Fruit fly (Drosophila melanogaster): ENCODE results near the gene dlg1.

Gene dlg1

DNA sequence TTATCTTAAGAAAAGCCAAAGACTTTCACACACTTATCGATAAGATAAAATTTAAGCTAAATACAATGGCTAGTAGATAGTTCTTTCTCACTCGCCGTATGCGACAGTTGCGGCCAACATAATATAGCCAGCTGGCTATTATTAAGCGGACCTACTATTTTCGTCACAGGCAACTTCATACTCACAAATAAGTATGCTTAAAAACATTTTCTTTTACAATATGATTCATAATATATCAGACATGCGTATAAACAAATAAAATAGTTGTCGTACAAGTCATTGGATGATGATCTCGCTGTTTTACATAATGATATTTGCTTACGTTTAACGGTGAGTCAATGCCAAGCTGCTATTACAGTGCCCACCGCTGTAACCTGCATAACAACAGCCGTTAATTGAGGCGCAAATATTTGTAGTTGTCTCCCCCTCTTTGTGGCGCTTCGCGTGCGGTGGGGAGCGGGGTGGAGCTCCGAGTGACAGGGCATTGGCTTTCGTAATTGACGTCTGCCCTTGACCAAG is 43.2 kb upstream of the dlg1 start (continued):
- TF ChIP-seq Ets21C (GFP tag; optimal IDR thresholded peaks at IDR 0.05), result peak; percentile 58
- peak; percentile 84 for TF ChIP-seq Hr4 (GFP tag; optimal IDR thresholded peaks at IDR 0.05)
- peak; percentile 60 for TF ChIP-seq CG8632 (GFP tag; optimal IDR thresholded peaks at IDR 0.05)
- no peak for TF ChIP-seq Eip93F (GFP tag; optimal IDR thresholded peaks at IDR 0.05)
- peak; percentile 70 for TF ChIP-seq CG3919 (GFP tag; optimal IDR thresholded peaks at IDR 0.05)
- peak; percentile 43 for TF ChIP-seq CG7368 (GFP tag; optimal IDR thresholded peaks at IDR 0.05)
- TF ChIP-seq pdm3 (GFP tag; optimal IDR thresholded peaks at IDR 0.05), result peak; percentile 83
- peak; percentile 34 for TF ChIP-seq fd85E (GFP tag; optimal IDR thresholded peaks at IDR 0.05)
- TF ChIP-seq CG10631 (GFP tag; optimal IDR thresholded peaks at IDR 0.05), result peak; percentile 72
- no peak for TF ChIP-seq CG6854 (GFP tag; optimal IDR thresholded peaks at IDR 0.05)
- TF ChIP-seq CG6792 (GFP tag; optimal IDR thresholded peaks at IDR 0.05), result peak; percentile 72
- TF ChIP-seq CG6276 (GFP tag; optimal IDR thresholded peaks at IDR 0.05), result peak; percentile 79
- peak; percentile 65 for TF ChIP-seq vri (GFP tag; optimal IDR thresholded peaks at IDR 0.05)
- peak; percentile 77 for TF ChIP-seq Sox14 (GFP tag; optimal IDR thresholded peaks at IDR 0.05)
- peak; percentile 72 for TF ChIP-seq CG6163 (GFP tag; IDR thresholded peaks at IDR 0.05)
- peak; percentile 33 for TF ChIP-seq CG8319 (GFP tag; optimal IDR thresholded peaks at IDR 0.05)
- TF ChIP-seq CG4318 (GFP tag; optimal IDR thresholded peaks at IDR 0.05), result peak; percentile 69
- TF ChIP-seq CG1621 (tag; optimal IDR thresholded peaks at IDR 0.05), result peak; percentile 74
- peak; percentile 59 for TF ChIP-seq CG16779 (tag; optimal IDR thresholded peaks at IDR 0.05)
- peak; percentile 74 for TF ChIP-seq Sox102F (GFP tag; optimal IDR thresholded peaks at IDR 0.05)
- peak; percentile 70 for TF ChIP-seq Smox (GFP tag; optimal IDR thresholded peaks at IDR 0.05)

DNA sequence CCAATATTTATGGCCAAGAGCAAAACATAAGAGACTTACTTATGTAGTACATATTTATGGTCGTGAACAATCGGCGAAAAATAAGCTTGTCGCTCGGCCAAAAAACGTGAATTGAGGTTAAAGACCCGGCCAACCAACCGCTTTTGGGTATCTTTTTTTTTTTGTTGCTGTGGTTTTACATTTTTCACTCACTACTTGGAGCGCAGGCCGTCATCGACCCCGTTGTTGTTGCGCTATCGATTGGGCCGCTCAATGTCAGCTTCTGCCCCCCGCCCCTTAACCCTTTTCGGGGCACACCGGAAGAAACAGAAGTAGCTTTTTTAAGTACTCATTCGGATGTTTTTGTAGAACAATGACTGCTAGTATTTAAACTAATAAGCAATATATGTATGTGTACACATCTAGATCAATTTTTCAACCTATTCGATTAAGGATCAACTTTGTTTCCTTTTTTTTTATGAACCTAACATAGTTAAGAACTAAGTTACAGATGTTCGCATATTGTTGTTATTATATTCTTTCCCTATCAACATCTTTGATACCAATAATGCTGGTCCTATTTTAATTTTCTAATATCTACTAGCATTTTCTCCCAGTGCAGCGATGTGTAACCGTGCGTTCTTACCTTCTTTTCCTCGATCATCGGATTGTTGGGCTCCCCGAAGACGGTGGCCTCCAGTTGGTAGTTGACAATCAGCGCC is 31.3 kb upstream of the dlg1 start:
- TF ChIP-seq dac (GFP tag; optimal IDR thresholded peaks at IDR 0.05), result no peak
- TF ChIP-seq Ets21C (GFP tag; optimal IDR thresholded peaks at IDR 0.05), result peak; percentile 51
- TF ChIP-seq CG8119 (GFP tag; IDR thresholded peaks at IDR 0.05), result peak; percentile 48; the same call in 2 of the 3 replicates
- peak; percentile 51 for TF ChIP-seq CG11902 (GFP tag; optimal IDR thresholded peaks at IDR 0.05)
- peak; percentile 81 for TF ChIP-seq esn (GFP tag; optimal IDR thresholded peaks at IDR 0.05)
- no peak for TF ChIP-seq Hr38 (GFP tag; optimal IDR thresholded peaks at IDR 0.05)
- 0 out of 3 replicates have a peak, but pooled peaks have one; percentile 30 for TF ChIP-seq CG6163 (GFP tag; IDR thresholded peaks at IDR 0.05)
- TF ChIP-seq eg (GFP tag; IDR thresholded peaks at IDR 0.05), result 0 out of 3 replicates have a peak, but pooled peaks have one; percentile 40
- TF ChIP-seq Gug (GFP tag; IDR thresholded peaks at IDR 0.05), result peak; percentile 38; the same call in 1 of the 2 replicates
- TF ChIP-seq CG6808 (GFP tag; optimal IDR thresholded peaks at IDR 0.05), result no peak
- peak; percentile 67 for TF ChIP-seq CG8632 (GFP tag; optimal IDR thresholded peaks at IDR 0.05)
- TF ChIP-seq Lpt (GFP tag; optimal IDR thresholded peaks at IDR 0.05), result peak; percentile 14
- no peak for TF ChIP-seq Eip93F (GFP tag; optimal IDR thresholded peaks at IDR 0.05)
- TF ChIP-seq achi (GFP tag; optimal IDR thresholded peaks at IDR 0.05), result peak; percentile 71
- TF ChIP-seq lz (GFP tag; optimal IDR thresholded peaks at IDR 0.05), result peak; percentile 69
- peak; percentile 79 for TF ChIP-seq CG34406 (GFP tag; optimal IDR thresholded peaks at IDR 0.05)
- no peak for TF ChIP-seq CG4318 (GFP tag; optimal IDR thresholded peaks at IDR 0.05)
- peak; percentile 77 for TF ChIP-seq Hr39 (GFP tag; optimal IDR thresholded peaks at IDR 0.05)
- peak; percentile 48 for TF ChIP-seq Sox14 (GFP tag; optimal IDR thresholded peaks at IDR 0.05)
- TF ChIP-seq CG31627 (GFP tag; optimal IDR thresholded peaks at IDR 0.05), result peak; percentile 68
- TF ChIP-seq Sox15 (GFP tag; optimal IDR thresholded peaks at IDR 0.05), result peak; percentile 46
- TF ChIP-seq svp (GFP tag), result peak; percentile 93
- no peak for TF ChIP-seq spab (GFP tag; optimal IDR thresholded peaks at IDR 0.05)
- TF ChIP-seq CG3032 (tag; optimal IDR thresholded peaks at IDR 0.05), result peak; percentile 36
- TF ChIP-seq Smox (GFP tag; optimal IDR thresholded peaks at IDR 0.05), result peak; percentile 47
- peak; percentile 11 for TF ChIP-seq fd59A (GFP tag; optimal IDR thresholded peaks at IDR 0.05)
- peak; percentile 94 for TF ChIP-seq Eip78C (GFP tag)
- TF ChIP-seq CG6792 (GFP tag; optimal IDR thresholded peaks at IDR 0.05), result peak; percentile 58
- peak; percentile 64 for TF ChIP-seq CG15336 (GFP tag; IDR thresholded peaks at IDR 0.05)
- peak; percentile 67 for TF ChIP-seq CG32006 (GFP tag; optimal IDR thresholded peaks at IDR 0.05)
- no peak for TF ChIP-seq Hr4 (GFP tag; optimal IDR thresholded peaks at IDR 0.05)
- TF ChIP-seq CG10631 (GFP tag; optimal IDR thresholded peaks at IDR 0.05), result peak; percentile 64
- peak in 1 of 2 experiments; percentile 30 for TF ChIP-seq salr (GFP tag; optimal IDR thresholded peaks at IDR 0.05)
- TF ChIP-seq CG11762 (GFP tag; optimal IDR thresholded peaks at IDR 0.05; ENCODE audit: insufficient read depth), result peak; percentile 45
- TF ChIP-seq CG8319 (GFP tag; optimal IDR thresholded peaks at IDR 0.05), result peak; percentile 5
- TF ChIP-seq cyc (GFP tag; optimal IDR thresholded peaks at IDR 0.05), result peak; percentile 61
- peak; percentile 28 for TF ChIP-seq Blimp-1 (GFP tag; optimal IDR thresholded peaks at IDR 0.05)

Data from whole organism, prepupa.